Fruit fly (Drosophila melanogaster) whole organism, embryonic: ENCODE measurements around the gene CG10286.

Source experiments
- Atf3 ChIP-seq: fragments of 200-800 bp; sonication (Bioruptor generic); optimal IDR thresholded peaks from 3 replicates; lab custom pipeline; 2016; ENCODE audit warnings: missing biosample characterization, missing genetic modification characterization
- BEAF-32 ChIP-seq: fragments of 200-800 bp; sonication (Bioruptor generic); optimal IDR thresholded peaks from 3 replicates; lab custom pipeline; 2017; ENCODE audit warnings: missing biosample characterization, missing genetic modification characterization, mild to moderate bottlenecking, moderate library complexity, missing genetic modification reagents
- CG10543 ChIP-seq: fragments of 200-800 bp; sonication (Bioruptor generic); optimal IDR thresholded peaks from 3 replicates; lab custom pipeline; 2017; ENCODE audit warnings: missing biosample characterization, mild to moderate bottlenecking, missing genetic modification characterization, moderate library complexity
- CG12236 ChIP-seq: fragments of 200-800 bp; sonication (Bioruptor generic); optimal IDR thresholded peaks from 2 replicates; lab custom pipeline; 2016; ENCODE audit warnings: missing biosample characterization, missing genetic modification characterization
- CG12659 ChIP-seq: fragments of 200-800 bp; sonication (Bioruptor generic); optimal IDR thresholded peaks from 3 replicates; lab custom pipeline; 2017; ENCODE audit warnings: mild to moderate bottlenecking, missing biosample characterization, missing genetic modification reagents, missing genetic modification characterization
- CG17568 ChIP-seq: fragments of 200-800 bp; sonication (Bioruptor generic); optimal IDR thresholded peaks from 2 replicates; lab custom pipeline; 2018; ENCODE audit warnings: missing biosample characterization, mild to moderate bottlenecking, missing genetic modification characterization, moderate library complexity
- CG17912 ChIP-seq: fragments of 200-800 bp; sonication (Bioruptor generic); optimal IDR thresholded peaks from 2 replicates; lab custom pipeline; 2018; ENCODE audit warnings: missing biosample characterization, mild to moderate bottlenecking, missing genetic modification characterization
- CG2889 ChIP-seq: fragments of 200-800 bp; sonication (Bioruptor generic); IDR thresholded peaks from 3 replicates; pipeline ENCODE4 v1.3.6; 2022; ENCODE audit warnings: missing biosample characterization, missing genetic modification characterization
- CG42726 ChIP-seq: fragments of 200-800 bp; sonication (Bioruptor generic); IDR thresholded peaks from 2 replicates; pipeline ENCODE4 v1.3.6; 2022; ENCODE audit warnings: missing biosample characterization, missing genetic modification characterization; ENCODE audit not compliant: partially characterized antibody
- CG7372 ChIP-seq: fragments of 200-800 bp; sonication (Bioruptor generic); IDR thresholded peaks from 2 replicates; pipeline ENCODE4 v1.3.6; 2022; ENCODE audit warnings: missing biosample characterization, missing genetic modification characterization
- CG8359 ChIP-seq: fragments of 200-800 bp; sonication (Bioruptor generic); optimal IDR thresholded peaks from 2 replicates; lab custom pipeline; 2017; ENCODE audit warnings: missing biosample characterization, mild to moderate bottlenecking, missing genetic modification characterization, borderline replicate concordance
- CG9932 ChIP-seq: fragments of 200-800 bp; sonication (Bioruptor generic); IDR thresholded peaks from 2 replicates; pipeline ENCODE4 v1.3.6; 2022; ENCODE audit warnings: missing biosample characterization, missing genetic modification characterization
- CrebB ChIP-seq: fragments of 200-800 bp; sonication (Bioruptor generic); optimal IDR thresholded peaks from 3 replicates; lab custom pipeline; 2018; ENCODE audit warnings: missing biosample characterization, mild to moderate bottlenecking, missing genetic modification characterization
- Dp ChIP-seq: fragments of 200-800 bp; sonication (Bioruptor generic); optimal IDR thresholded peaks from 2 replicates; lab custom pipeline; 2018; ENCODE audit warnings: missing biosample characterization, mild to moderate bottlenecking, missing genetic modification characterization, moderate library complexity
- Dref ChIP-seq: fragments of 200-800 bp; sonication (Bioruptor generic); IDR thresholded peaks from 2 replicates; pipeline ENCODE4 v1.3.6; 2022; ENCODE audit warnings: missing biosample characterization, missing genetic modification characterization
- Ets65A ChIP-seq: fragments of 200-800 bp; sonication (Bioruptor generic); peaks from one replicate; lab custom pipeline; 2016; ENCODE audit warnings: missing biosample characterization, missing genetic modification characterization
- Fer3 ChIP-seq: fragments of 200-800 bp; sonication (Bioruptor generic); optimal IDR thresholded peaks from 2 replicates; lab custom pipeline; 2018; ENCODE audit warnings: missing biosample characterization, mild to moderate bottlenecking, missing genetic modification characterization, moderate library complexity
- GATAe ChIP-seq: fragments of 200-800 bp; sonication (Bioruptor generic); conservative IDR thresholded peaks from 2 replicates; pipeline ENCODE4 v1.3.6; 2022; ENCODE audit warnings: missing biosample characterization, missing genetic modification characterization
- Hey ChIP-seq: fragments of 200-800 bp; sonication (Bioruptor generic); optimal IDR thresholded peaks from 3 replicates; lab custom pipeline; 2018; ENCODE audit warnings: missing biosample characterization, mild to moderate bottlenecking, missing genetic modification characterization
- Hmr ChIP-seq: fragments of 200-800 bp; sonication (Bioruptor generic); optimal IDR thresholded peaks from 3 replicates; lab custom pipeline; 2017; ENCODE audit warnings: mild to moderate bottlenecking, missing biosample characterization, missing genetic modification reagents, missing genetic modification characterization
- Med ChIP-seq: fragments of 200-800 bp; sonication (Bioruptor generic); peaks from one replicate; lab custom pipeline; 2016; ENCODE audit warnings: missing biosample characterization, missing genetic modification characterization, mild to moderate bottlenecking, inconsistent platforms, moderate library complexity
- Mrtf ChIP-seq: fragments of 200-800 bp; sonication (Bioruptor generic); IDR thresholded peaks from 3 replicates; pipeline ENCODE4 v1.3.6; 2022; ENCODE audit warnings: missing biosample characterization, missing genetic modification characterization
- Myb ChIP-seq: fragments of 200-800 bp; sonication (Bioruptor generic); optimal IDR thresholded peaks from 2 replicates; lab custom pipeline; 2016; ENCODE audit warnings: missing biosample characterization, missing genetic modification characterization
- Nf-YA ChIP-seq: fragments of 200-800 bp; sonication (Bioruptor generic); IDR thresholded peaks from 2 replicates; pipeline ENCODE4 v1.3.6; 2022; ENCODE audit warnings: missing biosample characterization, missing genetic modification characterization
- Oli ChIP-seq: fragments of 200-800 bp; sonication (Bioruptor generic); optimal IDR thresholded peaks from 2 replicates; lab custom pipeline; 2018; ENCODE audit warnings: missing biosample characterization, mild to moderate bottlenecking, missing genetic modification characterization, moderate library complexity
- Opbp ChIP-seq: fragments of 200-800 bp; sonication (Bioruptor generic); IDR thresholded peaks from 3 replicates; pipeline ENCODE4 v1.3.6; 2022; ENCODE audit warnings: missing biosample characterization, missing genetic modification characterization; ENCODE audit not compliant: partially characterized antibody
- Ravus ChIP-seq: fragments of 200-800 bp; sonication (Bioruptor generic); IDR thresholded peaks from 2 replicates; pipeline ENCODE4 v1.3.6; 2022; ENCODE audit warnings: missing biosample characterization, missing genetic modification characterization
- Sox102F ChIP-seq: fragments of 200-800 bp; sonication (Bioruptor generic); optimal IDR thresholded peaks from 2 replicates; lab custom pipeline; 2018; ENCODE audit warnings: missing biosample characterization, mild to moderate bottlenecking, missing genetic modification characterization, moderate library complexity
- bowl ChIP-seq: fragments of 200-800 bp; sonication (Bioruptor generic); IDR thresholded peaks from 2 replicates; pipeline ENCODE4 v1.3.6; 2022; ENCODE audit warnings: missing biosample characterization, missing genetic modification characterization
- cad ChIP-seq: fragments of >200 bp; optimal IDR thresholded peaks from 2 replicates; lab custom pipeline; 2017; ENCODE audit warnings: missing biosample characterization, missing genetic modification characterization
- ci ChIP-seq: fragments of 200-800 bp; sonication (Bioruptor generic); IDR thresholded peaks from 3 replicates; pipeline ENCODE4 v1.3.6; 2022; ENCODE audit warnings: missing biosample characterization, missing genetic modification characterization
- dan ChIP-seq: fragments of 200-800 bp; sonication (Bioruptor generic); IDR thresholded peaks from 2 replicates; pipeline ENCODE4 v1.3.6; 2022; ENCODE audit warnings: missing biosample characterization, missing genetic modification characterization
- dpn ChIP-seq, 2 experiments: fragments of 200-800 bp; sonication (Bioruptor generic); optimal IDR thresholded peaks; 3 replicates each; lab custom pipeline; 2016; ENCODE audit warnings: missing biosample characterization in 2 of 2, missing genetic modification characterization in 2 of 2
- hb ChIP-seq: fragments of 200-800 bp; sonication (Bioruptor generic); IDR thresholded peaks from 3 replicates; pipeline ENCODE4 v1.3.6; 2022; ENCODE audit warnings: missing biosample characterization, missing genetic modification characterization; ENCODE audit not compliant: partially characterized antibody
- hkb ChIP-seq, 2 experiments: fragments of 200-800 bp in 1 of 2; fragments of >200 bp in 1 of 2; sonication (Bioruptor generic) in 1 of 2; IDR thresholded peaks in 1 of 2; optimal IDR thresholded peaks in 1 of 2; 2 replicates each; pipeline versions ENCODE4 v1.3.6 to Lab custom; 2017 to 2022; ENCODE audit warnings: missing biosample characterization in 1 of 2, missing genetic modification characterization in 1 of 2
- hth ChIP-seq: fragments of >200 bp; optimal IDR thresholded peaks from 2 replicates; lab custom pipeline; 2017; ENCODE audit warnings: inconsistent platforms
- insv ChIP-seq, 2 experiments: fragments of 200-800 bp; sonication (Bioruptor generic); optimal IDR thresholded peaks; 3 replicates each; lab custom pipeline; 2016 to 2018; ENCODE audit warnings: missing biosample characterization in 2 of 2, missing genetic modification characterization in 2 of 2
- luna ChIP-seq: fragments of 200-800 bp; sonication (Bioruptor generic); optimal IDR thresholded peaks from 2 replicates; lab custom pipeline; 2016; ENCODE audit warnings: missing biosample characterization, missing genetic modification characterization
- oc ChIP-seq: fragments of 200-800 bp; sonication (Bioruptor generic); optimal IDR thresholded peaks from 2 replicates; lab custom pipeline; 2018; ENCODE audit warnings: missing biosample characterization, mild to moderate bottlenecking, missing genetic modification characterization, moderate library complexity
- org-1 ChIP-seq: fragments of 200-800 bp; sonication (Bioruptor generic); optimal IDR thresholded peaks from 2 replicates; lab custom pipeline; 2017; ENCODE audit warnings: missing biosample characterization, missing genetic modification characterization
- pan ChIP-seq, 4 experiments: fragments of >200 bp in 3 of 4; fragments of 200-800 bp in 1 of 4; sonication (Bioruptor generic) in 1 of 4; optimal IDR thresholded peaks in 3 of 4; IDR thresholded peaks in 1 of 4; 2 replicates each; pipeline versions ENCODE4 v1.3.6 to Lab custom; 2017 to 2022; ENCODE audit warnings: missing biosample characterization in 2 of 4, missing genetic modification characterization in 2 of 4, mixed read lengths in 1 of 4
- row ChIP-seq: fragments of 200-800 bp; sonication (Bioruptor generic); IDR thresholded peaks from 3 replicates; pipeline ENCODE4 v1.3.6; 2022; ENCODE audit warnings: missing biosample characterization, missing genetic modification characterization
- salm ChIP-seq: fragments of 200-800 bp; sonication (Bioruptor generic); optimal IDR thresholded peaks from 2 replicates; lab custom pipeline; 2018; ENCODE audit warnings: missing biosample characterization, mild to moderate bottlenecking, missing genetic modification characterization
- shn ChIP-seq: fragments of 200-800 bp; sonication (Bioruptor generic); optimal IDR thresholded peaks from 3 replicates; lab custom pipeline; 2016; ENCODE audit warnings: missing biosample characterization, missing genetic modification characterization
- zen2 ChIP-seq: fragments of 200-800 bp; sonication (Bioruptor generic); IDR thresholded peaks from 3 replicates; pipeline ENCODE4 v1.3.6; 2022; ENCODE audit warnings: missing biosample characterization, missing genetic modification characterization; ENCODE audit not compliant: partially characterized antibody
- zf30C ChIP-seq: fragments of 200-800 bp; sonication (Bioruptor generic); optimal IDR thresholded peaks from 3 replicates; lab custom pipeline; 2018; ENCODE audit warnings: missing biosample characterization, mild to moderate bottlenecking, missing genetic modification characterization
- zfh1 ChIP-seq: fragments of 200-800 bp; sonication (Bioruptor generic); IDR thresholded peaks from 3 replicates; pipeline ENCODE4 v1.3.6; 2022; ENCODE audit warnings: missing biosample characterization, missing genetic modification characterization

Gene CG10286

dm6 chr3R:6410412-6411225 is 41.9 kb downstream of the CG10286 start:
- TF ChIP-seq Med (peak; percentile 90), CG17912 (GFP tag; lab: Kevin White, UChicago) (no peak), shn (peak; percentile 78), hkb (optimal IDR thresholded peaks at IDR 0.05; lab: Kevin White, UChicago) (no peak), hkb (GFP tag; IDR thresholded peaks at IDR 0.05; lab: Robert Waterston, UW) (peak; percentile 71), ci (GFP tag; lab: Robert Waterston, UW) (peak; percentile 53; the same call in 2 of the 3 replicates), CG8359 (GFP tag; lab: Kevin White, UChicago) (peak; percentile 66), Hey (tag; lab: Kevin White, UChicago) (peak; percentile 27), Mrtf (GFP tag; lab: Robert Waterston, UW) (peak; percentile 66; the same call in 1 of the 3 replicates), dan (GFP tag; lab: Robert Waterston, UW) (no peak), CG17568 (GFP tag; lab: Kevin White, UChicago) (peak; percentile 71), hb (GFP tag; lab: Robert Waterston, UW) (no peak), Atf3 (GFP tag; lab: Kevin White, UChicago) (peak; percentile 53), CG12659 (GFP tag; lab: Kevin White, UChicago) (peak; percentile 94), Nf-YA (GFP tag; lab: Robert Waterston, UW) (no peak), zf30C (no peak), row (peak; percentile 87), zen2 (no peak), Ets65A (GFP tag; lab: Kevin White, UChicago) (peak; percentile 96), BEAF-32 (GFP tag; lab: Kevin White, UChicago) (no peak), CG2889 (GFP tag; lab: Robert Waterston, UW) (0 out of 3 replicates have a peak, but pooled peaks have one; percentile 49), CG7372 (peak; percentile 56), Dref (GFP tag; lab: Robert Waterston, UW) (no peak), Oli (tag; lab: Kevin White, UChicago) (peak; percentile 95), CG12236 (peak; percentile 43), Opbp (GFP tag; lab: Robert Waterston, UW) (no peak), zfh1 (GFP tag; lab: Robert Waterston, UW) (peak; percentile 38; the same call in 2 of the 3 replicates), GATAe (GFP tag; lab: Robert Waterston, UW) (0 out of 2 replicates have a peak, but pooled peaks have one; percentile 52), Myb (peak; percentile 65), CG9932 (GFP tag; lab: Robert Waterston, UW) (peak; percentile 70), CG10543 (GFP tag; lab: Kevin White, UChicago) (peak; percentile 79), Hmr (GFP tag; lab: Kevin White, UChicago) (peak; percentile 88), insv (GFP tag; optimal IDR thresholded peaks at IDR 0.05; lab: Kevin White, UChicago) (peak in 1 of 2 experiments; percentile 52), hth (lab: Kevin White, UChicago) (no peak), pan (optimal IDR thresholded peaks at IDR 0.05; lab: Kevin White, UChicago) (no peak), pan (GFP tag; optimal IDR thresholded peaks at IDR 0.05 in 1 of 2, IDR thresholded peaks at IDR 0.05 in 1 of 2) (peak in 1 of 2 experiments; percentile 79), dpn (GFP tag; optimal IDR thresholded peaks at IDR 0.05; lab: Kevin White, UChicago) (peak; percentile 81 to 88), CrebB (tag; lab: Kevin White, UChicago) (peak; percentile 59), Ravus (GFP tag; lab: Robert Waterston, UW) (no peak; the same call in 1 of the 2 replicates), Sox102F (GFP tag; lab: Kevin White, UChicago) (peak; percentile 88), CG42726 (GFP tag; lab: Robert Waterston, UW) (no peak), cad (GFP tag; lab: Kevin White, UChicago) (no peak), Fer3 (tag; lab: Kevin White, UChicago) (peak; percentile 81), Dp (GFP tag; lab: Kevin White, UChicago) (no peak), bowl (GFP tag; lab: Robert Waterston, UW) (no peak), oc (tag; lab: Kevin White, UChicago) (peak; percentile 36), salm (tag; lab: Kevin White, UChicago) (peak; percentile 73), luna (GFP tag; lab: Kevin White, UChicago) (no peak), org-1 (peak; percentile 90)
